Fruit fly (Drosophila melanogaster) whole organism, wandering third instar larva: Measurements from ENCODE around the gene CG33189.

Source experiments
- Dif ChIP-seq: fragments of 200-275, 200-300 bp; sonication (Bioruptor generic); optimal IDR thresholded peaks from 2 replicates; lab custom pipeline; 2018; ENCODE audit warnings: missing biosample characterization, missing genetic modification characterization; ENCODE audit not compliant: partially characterized antibody
- GATAd ChIP-seq: sonication (Bioruptor generic); optimal IDR thresholded peaks from 2 replicates; lab custom pipeline; 2016; ENCODE audit warnings: missing biosample characterization, missing genetic modification characterization
- Rel ChIP-seq, 2 experiments: fragments of 200-800 bp; sonication (Bioruptor generic) in 1 of 2; optimal IDR thresholded peaks; 2 replicates in 1 of 2; 3 replicates in 1 of 2; lab custom pipeline; 2016 to 2019; ENCODE audit warnings: mild to moderate bottlenecking in 2 of 2, missing biosample characterization in 2 of 2, missing genetic modification characterization in 2 of 2, moderate library complexity in 1 of 2
- h ChIP-seq: fragments of 200-800 bp; sonication (Bioruptor generic); optimal IDR thresholded peaks from 3 replicates; lab custom pipeline; 2016; ENCODE audit warnings: missing biosample characterization, mild to moderate bottlenecking, missing genetic modification characterization
- jim ChIP-seq: fragments of 175-275, 200-325 bp; sonication (Bioruptor generic); optimal IDR thresholded peaks from 2 replicates; lab custom pipeline; 2016; ENCODE audit warnings: missing biosample characterization, mild to moderate bottlenecking, missing genetic modification characterization
- lola ChIP-seq: fragments of >200 bp; optimal IDR thresholded peaks from 2 replicates; lab custom pipeline; 2017; ENCODE audit warnings: missing biosample characterization, missing genetic modification characterization
- pan ChIP-seq: fragments of >200 bp; optimal IDR thresholded peaks from 2 replicates; lab custom pipeline; 2017

dm6 chr3R:8741941-8742340 lies 38.6 kb downstream of the CG33189 start:
- no peak for TF ChIP-seq pan (lab: Kevin White, UChicago)
- no peak for TF ChIP-seq h
- TF ChIP-seq Dif = no peak
- TF ChIP-seq GATAd (GFP tag; lab: Kevin White, UChicago) = no peak
- TF ChIP-seq jim (GFP tag; lab: Kevin White, UChicago) = no peak
- TF ChIP-seq Rel (GFP tag; optimal IDR thresholded peaks at IDR 0.05; lab: Kevin White, UChicago) = no peak
- no peak for TF ChIP-seq Rel (tag; optimal IDR thresholded peaks at IDR 0.05; lab: Kevin White, UChicago)
- TF ChIP-seq lola (GFP tag; lab: Kevin White, UChicago) = no peak
